Worm (Caenorhabditis elegans): ENCODE data around the gene nhr-106.

ce11 chrV:534176-534575 is 44.8 kb downstream of the nhr-106 start, which contains the start of gene nhr-132:
- TF ChIP-seq T22C8.4 (GFP tag; IDR thresholded peaks at IDR 0.05) = no peak
- TF ChIP-seq cog-1 (tag; optimal IDR thresholded peaks at IDR 0.05) = no peak

Measured in whole organism, midembryonic.